Worm (Caenorhabditis elegans): ENCODE data around the gene Y62H9A.10.

- no peak for TF ChIP-seq pax-3 (tag; optimal IDR thresholded peaks at IDR 0.05)
- TF ChIP-seq swsn-7 (tag; optimal IDR thresholded peaks at IDR 0.05) = no peak
- no peak for TF ChIP-seq grh-1 (GFP tag; IDR thresholded peaks at IDR 0.05)
- no peak for TF ChIP-seq zag-1 (tag; optimal IDR thresholded peaks at IDR 0.05)
- TF ChIP-seq aly-2 (tag; optimal IDR thresholded peaks at IDR 0.05) = no peak
- no peak for TF ChIP-seq mdl-1 (tag; optimal IDR thresholded peaks at IDR 0.05)
Measured at ce11 chrX:11925243-11925642, 22.7 kb upstream of the Y62H9A.10 start.

All from whole organism, L1 larva.